Fruit fly (Drosophila melanogaster): ENCODE results near the gene Brd7-9.
A peak's percentile ranks its signal among the peaks of the same experiment; 100 is the strongest.

Brd7-9 gene

dm6 chr2L:7777979-7778692 lies 4.5 kb upstream of the Brd7-9 start, which contains the start of gene CG7179 (continued):
- TF ChIP-seq CG10565 (GFP tag; optimal IDR thresholded peaks at IDR 0.05), result no peak
- no peak for TF ChIP-seq CG6175 (GFP tag; IDR thresholded peaks at IDR 0.05)
- TF ChIP-seq CG11695 (GFP tag; IDR thresholded peaks at IDR 0.05), result no peak
- no peak for TF ChIP-seq CG4854 (GFP tag; optimal IDR thresholded peaks at IDR 0.05)
- no peak for TF ChIP-seq Bgb (GFP tag; IDR thresholded peaks at IDR 0.05; ENCODE audit: partially characterized antibody)
- no peak for TF ChIP-seq CG2875 (GFP tag; optimal IDR thresholded peaks at IDR 0.05)
- no peak for TF ChIP-seq Bdp1 (GFP tag; optimal IDR thresholded peaks at IDR 0.05)
- TF ChIP-seq Nf-YA (GFP tag; IDR thresholded peaks at IDR 0.05), result no peak
- TF ChIP-seq CG7963 (GFP tag; IDR thresholded peaks at IDR 0.05; ENCODE audit: partially characterized antibody), result no peak
- peak; percentile 17 for TF ChIP-seq CG15514 (GFP tag; optimal IDR thresholded peaks at IDR 0.05)
- TF ChIP-seq CG1233 (GFP tag; optimal IDR thresholded peaks at IDR 0.05), result peak; percentile 14
- no peak for TF ChIP-seq CG1603 (tag; optimal IDR thresholded peaks at IDR 0.05)
- TF ChIP-seq CG7928 (GFP tag; optimal IDR thresholded peaks at IDR 0.05), result no peak
- TF ChIP-seq Dref (GFP tag; IDR thresholded peaks at IDR 0.05), result no peak
- no peak for TF ChIP-seq Mes4 (GFP tag; optimal IDR thresholded peaks at IDR 0.05)
- no peak for TF ChIP-seq crp (GFP tag; optimal IDR thresholded peaks at IDR 0.05)
- TF ChIP-seq CG8765 (GFP tag; IDR thresholded peaks at IDR 0.05), result no peak
- no peak for TF ChIP-seq gro (GFP tag; optimal IDR thresholded peaks at IDR 0.05)
- peak; percentile 0 for TF ChIP-seq Sox102F (GFP tag; optimal IDR thresholded peaks at IDR 0.05)
- TF ChIP-seq CG10366 (GFP tag; IDR thresholded peaks at IDR 0.05), result no peak
- no peak for TF ChIP-seq CG1602 (GFP tag; optimal IDR thresholded peaks at IDR 0.05)
- TF ChIP-seq inv (GFP tag; IDR thresholded peaks at IDR 0.05; ENCODE audit: partially characterized antibody), result no peak
- TF ChIP-seq HLH4C (GFP tag; IDR thresholded peaks at IDR 0.05; ENCODE audit: partially characterized antibody), result no peak
- TF ChIP-seq CG17802 (tag; optimal IDR thresholded peaks at IDR 0.05), result no peak
- TF ChIP-seq CG8089 (GFP tag; optimal IDR thresholded peaks at IDR 0.05), result no peak
- TF ChIP-seq CG14965 (GFP tag; optimal IDR thresholded peaks at IDR 0.05; ENCODE audit: borderline replicate concordance), result no peak
- no peak for TF ChIP-seq C15 (GFP tag; IDR thresholded peaks at IDR 0.05)
- TF ChIP-seq CG18764 (GFP tag; optimal IDR thresholded peaks at IDR 0.05), result no peak
- no peak for TF ChIP-seq CrebB (tag; optimal IDR thresholded peaks at IDR 0.05)
- no peak for TF ChIP-seq ham (GFP tag; IDR thresholded peaks at IDR 0.05)
- no peak for TF ChIP-seq pho (GFP tag; optimal IDR thresholded peaks at IDR 0.05)
- no peak for TF ChIP-seq twi (tag; optimal IDR thresholded peaks at IDR 0.05)
- TF ChIP-seq dmrt11E (tag; optimal IDR thresholded peaks at IDR 0.05), result no peak
- TF ChIP-seq CG5953 (GFP tag; IDR thresholded peaks at IDR 0.05), result no peak
- TF ChIP-seq CG14441 (GFP tag; IDR thresholded peaks at IDR 0.05), result no peak
- no peak for TF ChIP-seq D19A (tag; optimal IDR thresholded peaks at IDR 0.05)
- TF ChIP-seq exex (tag; optimal IDR thresholded peaks at IDR 0.05), result peak; percentile 28
- TF ChIP-seq CG2120 (GFP tag; optimal IDR thresholded peaks at IDR 0.05), result no peak
- TF ChIP-seq grau (tag; optimal IDR thresholded peaks at IDR 0.05), result no peak
- TF ChIP-seq CG7556 (GFP tag; optimal IDR thresholded peaks at IDR 0.05), result no peak
- no peak for TF ChIP-seq pzg (GFP tag; optimal IDR thresholded peaks at IDR 0.05)
- TF ChIP-seq pros (GFP tag; optimal IDR thresholded peaks at IDR 0.05), result no peak
- TF ChIP-seq NFAT (GFP tag; IDR thresholded peaks at IDR 0.05), result no peak
- no peak for TF ChIP-seq CG7271 (tag; optimal IDR thresholded peaks at IDR 0.05)
- no peak for TF ChIP-seq CG12236 (GFP tag; optimal IDR thresholded peaks at IDR 0.05)
- no peak for TF ChIP-seq Dfd (GFP tag; optimal IDR thresholded peaks at IDR 0.05)
- no peak for TF ChIP-seq CG42726 (GFP tag; IDR thresholded peaks at IDR 0.05; ENCODE audit: partially characterized antibody)
- TF ChIP-seq CG7372 (GFP tag; IDR thresholded peaks at IDR 0.05), result no peak
- TF ChIP-seq H15 (GFP tag; IDR thresholded peaks at IDR 0.05), result no peak
- TF ChIP-seq peb (GFP tag; IDR thresholded peaks at IDR 0.05), result no peak
